Fruit fly (Drosophila melanogaster) whole organism, embryonic: Measurements from ENCODE around the gene RpL23A.

Experiments used
- Adf1 ChIP-seq: fragments of 200-800 bp; sonication (Bioruptor generic); IDR thresholded peaks from 2 replicates; pipeline ENCODE4 v1.3.6; 2022; ENCODE audit warnings: missing biosample characterization, missing genetic modification characterization
- Aef1 ChIP-seq: fragments of 200-800 bp; sonication (Bioruptor generic); IDR thresholded peaks from 3 replicates; pipeline ENCODE4 v1.3.6; 2022; ENCODE audit warnings: missing biosample characterization, missing genetic modification characterization
- CG13123 ChIP-seq: fragments of 200-800 bp; sonication (Bioruptor generic); optimal IDR thresholded peaks from 2 replicates; lab custom pipeline; 2016; ENCODE audit warnings: missing biosample characterization, missing genetic modification characterization
- CG13296 ChIP-seq: fragments of 200-800 bp; sonication (Bioruptor generic); optimal IDR thresholded peaks from 3 replicates; lab custom pipeline; 2018; ENCODE audit warnings: missing biosample characterization, mild to moderate bottlenecking, missing genetic modification characterization
- CG13894 ChIP-seq: fragments of 200-800 bp; sonication (Bioruptor generic); optimal IDR thresholded peaks from 3 replicates; lab custom pipeline; 2018; ENCODE audit warnings: missing biosample characterization, mild to moderate bottlenecking, missing genetic modification characterization, moderate library complexity
- CG14965 ChIP-seq: fragments of 200-800 bp; sonication (Bioruptor generic); optimal IDR thresholded peaks from 2 replicates; lab custom pipeline; 2016; ENCODE audit warnings: missing biosample characterization, missing genetic modification characterization, borderline replicate concordance
- CG15011 ChIP-seq: fragments of 200-800 bp; sonication (Bioruptor generic); optimal IDR thresholded peaks from 3 replicates; lab custom pipeline; 2018; ENCODE audit warnings: missing biosample characterization, mild to moderate bottlenecking, missing genetic modification characterization
- CG17328 ChIP-seq: fragments of 200-800 bp; sonication (Bioruptor generic); IDR thresholded peaks from 2 replicates; pipeline ENCODE4 v1.3.6; 2022; ENCODE audit warnings: missing biosample characterization, missing genetic modification characterization
- CG1792 ChIP-seq: fragments of 200-800 bp; sonication (Bioruptor generic); optimal IDR thresholded peaks from 2 replicates; lab custom pipeline; 2016; ENCODE audit warnings: missing biosample characterization, missing genetic modification characterization
- CG1832 ChIP-seq: fragments of 200-800 bp; sonication (Bioruptor generic); optimal IDR thresholded peaks from 2 replicates; lab custom pipeline; 2017; ENCODE audit warnings: missing biosample characterization, mild to moderate bottlenecking, missing genetic modification characterization, inconsistent platforms
- CG2875 ChIP-seq: fragments of 200-800 bp; sonication (Bioruptor generic); optimal IDR thresholded peaks from 2 replicates; lab custom pipeline; 2017; ENCODE audit warnings: missing biosample characterization, mild to moderate bottlenecking, missing genetic modification characterization, missing genetic modification reagents
- CG31441 ChIP-seq: fragments of 200-800 bp; sonication (Bioruptor generic); IDR thresholded peaks from 2 replicates; pipeline ENCODE4 v1.3.6; 2022; ENCODE audit warnings: missing biosample characterization, missing genetic modification characterization
- CG3281 ChIP-seq: fragments of 200-800 bp; sonication (Bioruptor generic); optimal IDR thresholded peaks from 3 replicates; lab custom pipeline; 2017; ENCODE audit warnings: missing biosample characterization, mild to moderate bottlenecking, missing genetic modification characterization
- CG43689 ChIP-seq: fragments of 200-800 bp; sonication (Bioruptor generic); IDR thresholded peaks from 2 replicates; pipeline ENCODE4 v1.3.6; 2022; ENCODE audit warnings: missing biosample characterization, missing genetic modification characterization
- CG4404 ChIP-seq: fragments of 200-800 bp; sonication (Bioruptor generic); IDR thresholded peaks from 2 replicates; pipeline ENCODE4 v1.3.6; 2022; ENCODE audit warnings: missing biosample characterization, missing genetic modification characterization
- CG7556 ChIP-seq: fragments of 200-800 bp; sonication (Bioruptor generic); optimal IDR thresholded peaks from 2 replicates; lab custom pipeline; 2017; ENCODE audit warnings: missing biosample characterization, mild to moderate bottlenecking, missing genetic modification characterization
- CG7786 ChIP-seq: fragments of 200-800 bp; sonication (Bioruptor generic); optimal IDR thresholded peaks from 2 replicates; lab custom pipeline; 2016; ENCODE audit warnings: missing biosample characterization, missing genetic modification characterization
- CG7987 ChIP-seq: fragments of 200-800 bp; sonication (Bioruptor generic); optimal IDR thresholded peaks from 2 replicates; lab custom pipeline; 2018; ENCODE audit warnings: missing biosample characterization, mild to moderate bottlenecking, missing genetic modification characterization, moderate library complexity
- Doc2 ChIP-seq: fragments of 200-800 bp; sonication (Bioruptor generic); IDR thresholded peaks from 2 replicates; pipeline ENCODE4 v1.3.6; 2022; ENCODE audit warnings: missing biosample characterization, missing genetic modification characterization
- Doc3 ChIP-seq: fragments of 200-800 bp; sonication (Bioruptor generic); IDR thresholded peaks from 3 replicates; pipeline ENCODE4 v1.3.6; 2022; ENCODE audit warnings: missing biosample characterization, missing genetic modification characterization; ENCODE audit not compliant: partially characterized antibody
- Dref ChIP-seq: fragments of 200-800 bp; sonication (Bioruptor generic); IDR thresholded peaks from 2 replicates; pipeline ENCODE4 v1.3.6; 2022; ENCODE audit warnings: missing biosample characterization, missing genetic modification characterization
- Ets65A ChIP-seq: fragments of 200-800 bp; sonication (Bioruptor generic); peaks from one replicate; lab custom pipeline; 2016; ENCODE audit warnings: missing biosample characterization, missing genetic modification characterization
- GATAe ChIP-seq: fragments of 200-800 bp; sonication (Bioruptor generic); conservative IDR thresholded peaks from 2 replicates; pipeline ENCODE4 v1.3.6; 2022; ENCODE audit warnings: missing biosample characterization, missing genetic modification characterization
- H2.0 ChIP-seq: fragments of 200-800 bp; sonication (Bioruptor generic); IDR thresholded peaks from 2 replicates; pipeline ENCODE4 v1.3.6; 2022; ENCODE audit warnings: missing biosample characterization, missing genetic modification characterization
- HLHmδ ChIP-seq: fragments of 200-800 bp; sonication (Bioruptor generic); optimal IDR thresholded peaks from 2 replicates; lab custom pipeline; 2018; ENCODE audit warnings: missing biosample characterization, mild to moderate bottlenecking, missing genetic modification characterization, moderate library complexity
- Hmr ChIP-seq: fragments of 200-800 bp; sonication (Bioruptor generic); optimal IDR thresholded peaks from 3 replicates; lab custom pipeline; 2017; ENCODE audit warnings: mild to moderate bottlenecking, missing biosample characterization, missing genetic modification reagents, missing genetic modification characterization
- MBD-R2 ChIP-seq: fragments of 200-800 bp; sonication (Bioruptor generic); IDR thresholded peaks from 2 replicates; pipeline ENCODE4 v1.3.6; 2022; ENCODE audit warnings: missing biosample characterization, missing genetic modification characterization
- Opbp ChIP-seq: fragments of 200-800 bp; sonication (Bioruptor generic); IDR thresholded peaks from 3 replicates; pipeline ENCODE4 v1.3.6; 2022; ENCODE audit warnings: missing biosample characterization, missing genetic modification characterization; ENCODE audit not compliant: partially characterized antibody
- Optix ChIP-seq: fragments of 200-800 bp; sonication (Bioruptor generic); IDR thresholded peaks from 3 replicates; pipeline ENCODE4 v1.3.6; 2022; ENCODE audit warnings: missing biosample characterization, missing genetic modification characterization
- Sry-β ChIP-seq: fragments of 200-800 bp; sonication (Bioruptor generic); optimal IDR thresholded peaks from 2 replicates; lab custom pipeline; 2018; ENCODE audit warnings: missing biosample characterization, mild to moderate bottlenecking, missing genetic modification characterization, moderate library complexity
- Sry-δ ChIP-seq: fragments of 200-800 bp; sonication (Bioruptor generic); optimal IDR thresholded peaks from 2 replicates; lab custom pipeline; 2016; ENCODE audit warnings: missing biosample characterization, missing genetic modification characterization
- Tbp ChIP-seq: fragments of >200 bp; optimal IDR thresholded peaks from 2 replicates; lab custom pipeline; 2018; ENCODE audit warnings: missing biosample characterization, missing genetic modification characterization
- ac ChIP-seq: fragments of 200-800 bp; sonication (Bioruptor generic); optimal IDR thresholded peaks from 3 replicates; lab custom pipeline; 2017; ENCODE audit warnings: missing biosample characterization, mild to moderate bottlenecking, missing genetic modification characterization
- ara ChIP-seq: fragments of 200-800 bp; sonication (Bioruptor generic); IDR thresholded peaks from 2 replicates; pipeline ENCODE4 v1.3.6; 2022; ENCODE audit warnings: missing biosample characterization, missing genetic modification characterization
- bigmax ChIP-seq: fragments of 200-800 bp; sonication (Bioruptor generic); optimal IDR thresholded peaks from 2 replicates; lab custom pipeline; 2018; ENCODE audit warnings: missing biosample characterization, mild to moderate bottlenecking, missing genetic modification characterization
- bowl ChIP-seq: fragments of 200-800 bp; sonication (Bioruptor generic); IDR thresholded peaks from 2 replicates; pipeline ENCODE4 v1.3.6; 2022; ENCODE audit warnings: missing biosample characterization, missing genetic modification characterization
- chinmo ChIP-seq: fragments of 200-800 bp; sonication (Bioruptor generic); IDR thresholded peaks from 4 replicates; pipeline ENCODE4 v1.3.6; 2022; ENCODE audit warnings: missing biosample characterization, missing genetic modification characterization; ENCODE audit not compliant: partially characterized antibody
- croc ChIP-seq: fragments of 200-800 bp; sonication (Bioruptor generic); conservative IDR thresholded peaks from 3 replicates; pipeline ENCODE4 v1.3.6; 2022; ENCODE audit warnings: missing biosample characterization, missing genetic modification characterization
- dati ChIP-seq: fragments of 200-800 bp; sonication (Bioruptor generic); IDR thresholded peaks from 2 replicates; pipeline ENCODE4 v1.3.6; 2022; ENCODE audit warnings: missing biosample characterization, missing genetic modification characterization
- dm ChIP-seq: fragments of 200-800 bp; sonication (Bioruptor generic); optimal IDR thresholded peaks from 3 replicates; lab custom pipeline; 2016; ENCODE audit warnings: missing biosample characterization, missing genetic modification characterization
- en ChIP-seq: fragments of 200-800 bp; sonication (Bioruptor generic); optimal IDR thresholded peaks from 2 replicates; lab custom pipeline; 2016; ENCODE audit warnings: missing biosample characterization, missing genetic modification characterization
- eyg ChIP-seq: fragments of 200-800 bp; sonication (Bioruptor generic); optimal IDR thresholded peaks from 3 replicates; lab custom pipeline; 2016; ENCODE audit warnings: missing biosample characterization, missing genetic modification characterization
- nau ChIP-seq: fragments of 200-800 bp; sonication (Bioruptor generic); optimal IDR thresholded peaks from 3 replicates; lab custom pipeline; 2017; ENCODE audit warnings: missing biosample characterization, mild to moderate bottlenecking, missing genetic modification characterization, missing genetic modification reagents
- nerfin-1 ChIP-seq: fragments of 200-800 bp; sonication (Bioruptor generic); optimal IDR thresholded peaks from 3 replicates; lab custom pipeline; 2019; ENCODE audit warnings: missing biosample characterization, mild to moderate bottlenecking, missing genetic modification characterization, moderate library complexity
- oc ChIP-seq: fragments of 200-800 bp; sonication (Bioruptor generic); optimal IDR thresholded peaks from 2 replicates; lab custom pipeline; 2018; ENCODE audit warnings: missing biosample characterization, mild to moderate bottlenecking, missing genetic modification characterization, moderate library complexity
- org-1 ChIP-seq: fragments of 200-800 bp; sonication (Bioruptor generic); optimal IDR thresholded peaks from 2 replicates; lab custom pipeline; 2017; ENCODE audit warnings: missing biosample characterization, missing genetic modification characterization
- pb ChIP-seq: fragments of 200-800 bp; sonication (Bioruptor generic); optimal IDR thresholded peaks from 3 replicates; lab custom pipeline; 2016; ENCODE audit warnings: missing biosample characterization, missing genetic modification characterization
- pita ChIP-seq: fragments of 200-800 bp; sonication (Bioruptor generic); optimal IDR thresholded peaks from 2 replicates; lab custom pipeline; 2017; ENCODE audit warnings: missing biosample characterization, mild to moderate bottlenecking, missing genetic modification characterization
- stwl ChIP-seq: fragments of 200-800 bp; sonication (Bioruptor generic); optimal IDR thresholded peaks from 3 replicates; lab custom pipeline; 2018; ENCODE audit warnings: missing biosample characterization, mild to moderate bottlenecking, missing genetic modification characterization, moderate library complexity
- vnd ChIP-seq: fragments of 200-800 bp; sonication (Bioruptor generic); IDR thresholded peaks from 3 replicates; pipeline ENCODE4 v1.3.6; 2022; ENCODE audit warnings: missing biosample characterization, missing genetic modification characterization; ENCODE audit not compliant: partially characterized antibody

RpL23A gene

DNA sequence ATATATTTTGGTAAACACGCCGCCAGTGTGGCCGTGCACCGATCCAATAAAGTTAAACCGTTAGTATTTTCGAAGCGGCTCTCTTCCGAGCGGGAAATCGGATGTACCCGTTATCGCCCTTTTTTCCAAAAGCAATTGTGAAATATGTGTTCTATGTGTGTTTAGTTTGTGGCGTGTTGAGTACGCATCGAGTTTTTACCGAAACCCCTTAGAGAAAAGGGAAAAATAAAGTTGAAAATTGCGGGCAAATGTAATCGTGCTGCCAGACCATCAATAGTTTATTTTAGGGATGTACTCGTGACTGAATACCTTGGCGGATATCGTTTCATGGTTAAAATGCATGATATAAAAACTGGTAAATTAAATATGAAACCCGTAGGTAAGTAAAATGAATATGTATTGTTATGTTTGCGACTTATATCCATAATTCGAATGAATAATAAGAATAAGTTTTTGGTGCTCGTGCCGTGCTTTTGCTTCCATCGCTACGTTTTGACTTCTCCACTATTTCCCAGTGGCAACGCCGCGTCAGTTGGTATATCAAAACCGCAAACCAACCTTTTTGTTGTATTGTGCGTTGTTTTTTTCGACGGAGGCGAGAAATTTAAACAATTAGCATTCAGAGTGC, 29.2 kb downstream of the RpL23A start, which contains the start of the genes Mettl2 and Bgb (continued):
- TF ChIP-seq eyg (GFP tag; lab: Kevin White, UChicago) (peak; percentile 73), CG7987 (no peak), Dref (GFP tag; lab: Robert Waterston, UW) (no peak), pb (peak; percentile 46), CG13296 (GFP tag; lab: Kevin White, UChicago) (peak; percentile 13), CG7786 (GFP tag; lab: Kevin White, UChicago) (peak; percentile 83), bigmax (no peak), nerfin-1 (peak; percentile 54), dati (GFP tag; lab: Robert Waterston, UW) (no peak), CG1792 (GFP tag; lab: Kevin White, UChicago) (peak; percentile 74), Aef1 (GFP tag; lab: Robert Waterston, UW) (peak; percentile 85), ac (no peak), CG2875 (GFP tag; lab: Kevin White, UChicago) (no peak), HLHmδ (GFP tag; lab: Kevin White, UChicago) (no peak), CG15011 (no peak), Tbp (GFP tag; lab: Kevin White, UChicago) (no peak), Sry-δ (GFP tag; lab: Kevin White, UChicago) (peak; percentile 96), bowl (no peak), CG13123 (GFP tag; lab: Kevin White, UChicago) (peak; percentile 50), CG13894 (tag; lab: Kevin White, UChicago) (peak; percentile 45), org-1 (peak; percentile 13), nau (GFP tag; lab: Kevin White, UChicago) (no peak), dm (GFP tag; lab: Kevin White, UChicago) (peak; percentile 35), Optix (peak; percentile 52; the same call in 1 of the 3 replicates), CG3281 (peak; percentile 63), chinmo (GFP tag; lab: Robert Waterston, UW) (no peak), Sry-β (GFP tag; lab: Kevin White, UChicago) (peak; percentile 30), CG43689 (GFP tag; lab: Robert Waterston, UW) (no peak), oc (tag; lab: Kevin White, UChicago) (no peak), GATAe (GFP tag; lab: Robert Waterston, UW) (peak; percentile 70), Opbp (peak; percentile 62; the same call in 2 of the 3 replicates), CG7556 (GFP tag; lab: Kevin White, UChicago) (peak; percentile 55), Doc3 (GFP tag; lab: Robert Waterston, UW) (peak; percentile 86), Doc2 (GFP tag; lab: Robert Waterston, UW) (peak; percentile 57; the same call in 1 of the 2 replicates), pita (GFP tag; lab: Kevin White, UChicago) (no peak), H2.0 (peak; percentile 60), Ets65A (GFP tag; lab: Kevin White, UChicago) (peak; percentile 98), stwl (tag; lab: Kevin White, UChicago) (peak; percentile 42), CG14965 (GFP tag; lab: Kevin White, UChicago) (no peak), CG31441 (GFP tag; lab: Robert Waterston, UW) (peak; percentile 74), CG17328 (peak; percentile 63), croc (peak; percentile 67), Adf1 (GFP tag; lab: Robert Waterston, UW) (no peak), en (GFP tag; lab: Kevin White, UChicago) (peak; percentile 53), vnd (GFP tag; lab: Robert Waterston, UW) (peak; percentile 84), ara (GFP tag; lab: Robert Waterston, UW) (peak; percentile 67), CG4404 (GFP tag; lab: Robert Waterston, UW) (peak; percentile 90), Hmr (GFP tag; lab: Kevin White, UChicago) (peak; percentile 63), CG1832 (GFP tag; lab: Kevin White, UChicago) (no peak), MBD-R2 (GFP tag; lab: Robert Waterston, UW) (peak; percentile 51)
